Worm (Caenorhabditis elegans): Measurements from ENCODE around the gene R05C11.4.
A peak's percentile ranks its signal among the peaks of the same experiment; 100 is the strongest.

The R05C11.4 gene

DNA sequence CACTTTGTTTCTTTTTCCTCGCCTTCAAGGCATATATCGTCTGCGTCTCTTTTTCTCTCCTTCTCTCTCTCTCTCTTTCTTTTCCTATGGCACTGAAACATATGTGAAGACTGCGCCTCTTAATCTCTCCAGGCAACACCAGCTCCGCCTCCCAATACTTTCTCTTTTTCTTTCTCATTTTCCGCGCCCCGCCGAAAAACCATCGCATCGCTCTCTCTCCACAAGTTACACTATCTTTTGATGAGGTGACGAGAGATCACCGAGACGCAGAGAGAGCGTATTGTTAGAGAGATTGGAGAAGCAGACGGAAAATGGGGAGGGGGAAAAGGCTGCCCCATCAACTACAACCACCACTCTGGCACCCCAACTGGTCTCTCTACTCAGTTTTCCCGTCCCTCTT, 2.5 kb upstream of the R05C11.4 start (continued):
- TF ChIP-seq unc-3 (GFP tag; conservative IDR thresholded peaks at IDR 0.05), result no peak
- peak; percentile 31 for TF ChIP-seq unc-3 (tag; optimal IDR thresholded peaks at IDR 0.05)
- TF ChIP-seq unc-55 (GFP tag; optimal IDR thresholded peaks at IDR 0.05), result peak; percentile 91
- no peak for TF ChIP-seq hlh-30 (tag; optimal IDR thresholded peaks at IDR 0.05; ENCODE audit: insufficient read depth)
- TF ChIP-seq unc-86 (tag; optimal IDR thresholded peaks at IDR 0.05), result peak; percentile 46
- TF ChIP-seq odd-2 (tag; optimal IDR thresholded peaks at IDR 0.05), result no peak
- TF ChIP-seq npax-4 (tag; optimal IDR thresholded peaks at IDR 0.05), result no peak
- TF ChIP-seq madf-2 (tag; optimal IDR thresholded peaks at IDR 0.05), result peak; percentile 17
- peak; percentile 2 for TF ChIP-seq lin-11 (tag; optimal IDR thresholded peaks at IDR 0.05)
- no peak for TF ChIP-seq ttx-3 (tag; optimal IDR thresholded peaks at IDR 0.05)
- TF ChIP-seq dmd-4 (tag; optimal IDR thresholded peaks at IDR 0.05; ENCODE audit: borderline replicate concordance), result peak; percentile 65
- no peak for TF ChIP-seq T23F11.4 (GFP tag; optimal IDR thresholded peaks at IDR 0.05)
- TF ChIP-seq ceh-18 (tag; optimal IDR thresholded peaks at IDR 0.05), result peak; percentile 91
- peak; percentile 79 for TF ChIP-seq unc-42 (tag; optimal IDR thresholded peaks at IDR 0.05)
- TF ChIP-seq ama-1 (optimal IDR thresholded peaks at IDR 0.05), result no peak
- TF ChIP-seq F13H6.1 (tag; optimal IDR thresholded peaks at IDR 0.05), result peak; percentile 47
- no peak for TF ChIP-seq nhr-232 (tag; optimal IDR thresholded peaks at IDR 0.05)
- TF ChIP-seq fkh-10 (GFP tag; optimal IDR thresholded peaks at IDR 0.05), result no peak
- TF ChIP-seq ceh-30 (tag; optimal IDR thresholded peaks at IDR 0.05), result peak; percentile 40
- TF ChIP-seq eyg-1 (tag; optimal IDR thresholded peaks at IDR 0.05), result no peak
- no peak for TF ChIP-seq elt-2 (tag; optimal IDR thresholded peaks at IDR 0.05)

DNA sequence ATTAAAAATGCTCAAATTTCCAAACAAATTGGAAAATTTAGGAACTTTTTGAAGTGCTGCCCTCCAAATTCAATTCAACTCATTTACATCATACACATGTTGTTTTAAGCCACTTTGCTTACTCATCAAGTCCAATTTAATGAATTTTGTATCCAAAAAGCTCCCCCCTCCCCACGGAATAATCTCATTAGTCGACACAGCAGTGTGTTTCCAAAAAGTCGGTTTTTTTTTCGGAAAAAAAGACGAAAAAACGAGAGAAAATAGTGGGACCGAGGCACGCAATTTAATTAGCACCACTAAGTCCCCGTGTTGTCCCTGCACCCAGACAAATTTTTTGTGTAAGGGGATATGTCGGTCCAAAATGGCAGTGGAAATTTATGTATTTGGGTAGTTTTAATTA, 1.0 kb downstream of the R05C11.4 start:
- TF ChIP-seq unc-42 (tag; optimal IDR thresholded peaks at IDR 0.05) (peak; percentile 99), ceh-31 (tag; optimal IDR thresholded peaks at IDR 0.05) (peak; percentile 53), ceh-14 (tag; optimal IDR thresholded peaks at IDR 0.05) (peak; percentile 81), tbx-2 (tag; optimal IDR thresholded peaks at IDR 0.05) (no peak)

DNA sequence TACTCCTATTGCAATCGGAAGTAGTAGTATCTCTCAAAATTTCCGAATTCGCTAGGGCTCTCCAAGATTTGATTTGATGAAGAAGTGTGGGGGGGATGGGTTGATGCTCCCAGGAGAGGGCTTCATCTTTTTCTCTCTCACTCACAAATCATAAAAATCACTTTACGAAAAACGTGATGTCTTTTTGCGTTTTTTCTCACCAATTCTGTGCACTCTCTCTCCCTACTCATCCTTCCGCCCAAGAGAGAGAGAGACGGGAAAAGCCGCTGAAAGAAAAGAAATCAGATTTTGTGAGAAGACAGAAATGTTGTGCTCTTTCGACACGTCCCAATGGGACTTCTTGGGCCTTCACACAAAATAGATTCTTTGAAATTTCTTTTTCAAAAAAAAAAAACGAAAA, 2.3 kb downstream of the R05C11.4 start:
- TF ChIP-seq fax-1 (tag; optimal IDR thresholded peaks at IDR 0.05), result no peak
- TF ChIP-seq unc-42 (tag; optimal IDR thresholded peaks at IDR 0.05), result peak; percentile 98
- TF ChIP-seq ceh-6 (GFP tag; optimal IDR thresholded peaks at IDR 0.05), result no peak
- TF ChIP-seq fkh-10 (GFP tag; optimal IDR thresholded peaks at IDR 0.05), result peak; percentile 18
- peak; percentile 34 for TF ChIP-seq ceh-18 (tag; optimal IDR thresholded peaks at IDR 0.05)

DNA sequence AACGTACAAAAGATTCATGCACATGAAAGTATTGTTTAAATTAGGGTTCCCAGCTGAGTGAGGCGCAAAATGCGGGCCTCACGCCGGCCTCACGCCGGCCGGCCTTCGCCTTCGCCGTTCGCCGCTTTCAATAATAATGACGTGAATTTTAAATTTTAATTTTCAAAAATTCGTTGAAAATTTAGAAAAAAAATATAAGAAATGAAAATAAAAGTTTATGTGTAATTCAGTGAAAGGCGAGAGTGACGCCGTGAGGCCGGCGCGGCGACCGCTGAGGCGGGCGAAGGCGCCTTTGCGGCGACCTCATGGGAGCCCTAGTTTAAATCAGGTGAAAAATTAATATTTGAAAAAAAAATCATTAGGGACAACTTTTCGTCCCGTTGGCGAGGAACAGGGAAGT, 6.2 kb downstream of the R05C11.4 start:
- TF ChIP-seq ceh-22 (tag; optimal IDR thresholded peaks at IDR 0.05) (no peak), mec-3 (tag; optimal IDR thresholded peaks at IDR 0.05; ENCODE audit: borderline replicate concordance) (no peak), lin-11 (tag; optimal IDR thresholded peaks at IDR 0.05) (no peak), ttx-3 (tag; optimal IDR thresholded peaks at IDR 0.05) (no peak), hlh-6 (tag; optimal IDR thresholded peaks at IDR 0.05) (no peak), hlh-30 (tag; optimal IDR thresholded peaks at IDR 0.05; ENCODE audit: insufficient read depth) (no peak), madf-2 (tag; optimal IDR thresholded peaks at IDR 0.05) (no peak), ceh-9 (tag; optimal IDR thresholded peaks at IDR 0.05) (no peak)

DNA sequence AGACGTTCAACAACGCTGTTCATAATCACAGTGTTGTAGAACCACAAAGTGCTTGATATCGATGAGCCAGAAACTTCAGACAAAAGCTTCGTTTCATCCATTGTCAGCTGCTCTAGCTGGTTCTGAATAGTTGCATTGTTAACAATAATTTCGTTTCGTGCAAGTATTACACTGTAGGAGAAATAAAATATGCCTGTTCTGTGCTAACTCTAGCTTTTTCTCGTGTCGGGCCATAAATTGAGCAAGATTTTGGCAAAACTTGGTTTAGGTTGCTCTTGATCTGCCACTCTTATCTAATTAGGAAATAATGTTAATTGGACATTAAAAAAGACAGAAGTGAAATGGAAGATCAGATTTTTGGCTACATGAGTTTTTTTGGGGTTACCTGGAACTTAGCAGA, 7.7 kb downstream of the R05C11.4 start, which contains the start of gene R05C11.2:
R05C11.2 (minus strand) TSS at position 101 of the 400 bp plus-strand sequence.
- no peak for TF ChIP-seq tbx-7 (tag; optimal IDR thresholded peaks at IDR 0.05)
- TF ChIP-seq dmd-4 (tag; optimal IDR thresholded peaks at IDR 0.05; ENCODE audit: borderline replicate concordance), result no peak
- TF ChIP-seq lin-11 (tag; optimal IDR thresholded peaks at IDR 0.05), result no peak
- no peak for TF ChIP-seq pros-1 (tag; optimal IDR thresholded peaks at IDR 0.05)
- no peak for TF ChIP-seq K02D7.2 (tag; optimal IDR thresholded peaks at IDR 0.05)
- TF ChIP-seq ceh-22 (tag; optimal IDR thresholded peaks at IDR 0.05), result no peak
- TF ChIP-seq mec-3 (tag; optimal IDR thresholded peaks at IDR 0.05; ENCODE audit: borderline replicate concordance), result no peak
- no peak for TF ChIP-seq ttx-3 (tag; optimal IDR thresholded peaks at IDR 0.05)

DNA sequence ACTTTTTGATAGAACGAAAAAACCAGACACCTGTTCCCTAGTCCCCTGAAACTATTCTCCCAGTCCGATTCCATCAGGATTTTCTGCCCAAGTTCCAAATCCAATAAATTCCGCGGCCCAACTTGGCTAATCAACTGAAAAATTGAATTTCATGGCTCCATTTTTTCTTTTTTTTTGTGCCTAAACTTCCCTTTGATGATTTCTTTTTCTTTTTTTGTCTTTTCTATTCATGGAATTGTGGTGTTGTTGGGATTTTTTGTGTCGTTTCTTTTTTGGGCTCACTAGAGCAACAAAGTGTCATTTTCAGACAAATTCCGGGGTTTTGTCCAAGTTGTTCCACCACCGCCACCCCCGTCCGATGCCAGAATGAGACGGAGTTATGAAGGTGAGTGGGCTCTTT, 14.6 kb downstream of the R05C11.4 start, which contains the start of gene arrd-26:
arrd-26 (plus strand) TSS at position 301 of the 400 bp plus-strand sequence.
- no peak for TF ChIP-seq che-1 (tag; optimal IDR thresholded peaks at IDR 0.05)
- peak; percentile 15 for TF ChIP-seq unc-42 (tag; optimal IDR thresholded peaks at IDR 0.05)

Data from whole organism, late embryonic.